Fruit fly (Drosophila melanogaster) whole organism, embryonic: ENCODE results near the gene Eip93F.

Experiments used
- BtbVII ChIP-seq: fragments of 200-800 bp; sonication (Bioruptor generic); optimal IDR thresholded peaks from 3 replicates; lab custom pipeline; 2017; ENCODE audit warnings: missing biosample characterization, mild to moderate bottlenecking, missing genetic modification characterization
- CG11504 ChIP-seq: fragments of 200-800 bp; sonication (Bioruptor generic); optimal IDR thresholded peaks from 3 replicates; lab custom pipeline; 2019; ENCODE audit warnings: missing biosample characterization, mild to moderate bottlenecking, missing genetic modification characterization, moderate library complexity
- CG1233 ChIP-seq: fragments of 200-800 bp; sonication (Bioruptor generic); optimal IDR thresholded peaks from 4 replicates; lab custom pipeline; 2018; ENCODE audit warnings: missing biosample characterization, mild to moderate bottlenecking, missing genetic modification characterization
- CG18011 ChIP-seq: fragments of 200-800 bp; sonication (Bioruptor generic); optimal IDR thresholded peaks from 2 replicates; lab custom pipeline; 2017; ENCODE audit warnings: missing biosample characterization, missing genetic modification characterization, mild to moderate bottlenecking, moderate library complexity, missing genotype
- CG2199 ChIP-seq: fragments of 200-800 bp; sonication (Bioruptor generic); IDR thresholded peaks from 3 replicates; pipeline ENCODE4 v1.3.6; 2022; ENCODE audit warnings: missing biosample characterization, missing genetic modification characterization
- CG32532 ChIP-seq: fragments of 200-800 bp; sonication (Bioruptor generic); IDR thresholded peaks from 2 replicates; pipeline ENCODE4 v1.3.6; 2022; ENCODE audit warnings: missing biosample characterization, missing genetic modification characterization
- CG32772 ChIP-seq: fragments of 200-800 bp; sonication (Bioruptor generic); IDR thresholded peaks from 2 replicates; pipeline ENCODE4 v1.3.6; 2022; ENCODE audit warnings: missing biosample characterization, missing genetic modification characterization
- CG4617 ChIP-seq: fragments of 200-800 bp; sonication (Bioruptor generic); optimal IDR thresholded peaks from 3 replicates; lab custom pipeline; 2016; ENCODE audit warnings: missing biosample characterization, missing genetic modification characterization, borderline replicate concordance
- CG5953 ChIP-seq: fragments of 200-800 bp; sonication (Bioruptor generic); IDR thresholded peaks from 2 replicates; pipeline ENCODE4 v1.3.6; 2022; ENCODE audit warnings: missing biosample characterization, missing genetic modification characterization
- CG8290 ChIP-seq, 3 experiments: fragments of 200-800 bp; sonication (Bioruptor generic); optimal IDR thresholded peaks; 2 replicates each; lab custom pipeline; 2016 to 2019; ENCODE audit warnings: missing biosample characterization in 3 of 3, missing genetic modification characterization in 3 of 3, mild to moderate bottlenecking in 2 of 3, moderate library complexity in 1 of 3
- CG8944 ChIP-seq: fragments of 200-800 bp; sonication (Bioruptor generic); optimal IDR thresholded peaks from 3 replicates; lab custom pipeline; 2016; ENCODE audit warnings: missing biosample characterization, missing genetic modification characterization
- CkIIα-i1 ChIP-seq: fragments of 200-800 bp; sonication (Bioruptor generic); IDR thresholded peaks from 2 replicates; pipeline ENCODE4 v1.3.6; 2022; ENCODE audit warnings: missing biosample characterization, missing genetic modification characterization
- Deaf1 ChIP-seq: fragments of 200-800 bp; optimal IDR thresholded peaks from 3 replicates; lab custom pipeline; 2019; ENCODE audit warnings: missing biosample characterization, mild to moderate bottlenecking, missing genetic modification characterization, moderate library complexity
- E2f2 ChIP-seq: fragments of 200-800 bp; sonication (Bioruptor generic); IDR thresholded peaks from 2 replicates; pipeline ENCODE4 v1.3.6; 2022; ENCODE audit warnings: missing biosample characterization, missing genetic modification characterization
- Ets97D ChIP-seq: fragments of 200-800 bp; sonication (Bioruptor generic); optimal IDR thresholded peaks from 3 replicates; lab custom pipeline; 2016; ENCODE audit warnings: missing biosample characterization, missing genetic modification characterization
- MESR4 ChIP-seq: fragments of 200-800 bp; sonication (Bioruptor generic); optimal IDR thresholded peaks from 2 replicates; lab custom pipeline; 2018; ENCODE audit warnings: missing biosample characterization, mild to moderate bottlenecking, missing genetic modification characterization, moderate library complexity
- NC2α ChIP-seq: fragments of 200-800 bp; sonication (Bioruptor generic); optimal IDR thresholded peaks from 2 replicates; lab custom pipeline; 2016; ENCODE audit warnings: missing biosample characterization, missing genetic modification characterization
- Nf-YC ChIP-seq: fragments of 200-800 bp; optimal IDR thresholded peaks from 3 replicates; lab custom pipeline; 2019; ENCODE audit warnings: missing biosample characterization, mild to moderate bottlenecking, missing genetic modification characterization, moderate library complexity
- Optix ChIP-seq: fragments of 200-800 bp; sonication (Bioruptor generic); IDR thresholded peaks from 3 replicates; pipeline ENCODE4 v1.3.6; 2022; ENCODE audit warnings: missing biosample characterization, missing genetic modification characterization
- Pdp1 ChIP-seq, 2 experiments: fragments of 200-800 bp; sonication (Bioruptor generic); optimal IDR thresholded peaks; 3 replicates each; lab custom pipeline; 2016; ENCODE audit warnings: missing biosample characterization in 2 of 2, missing genetic modification characterization in 2 of 2, mild to moderate bottlenecking in 1 of 2, moderate library complexity in 1 of 2
- Rfx ChIP-seq: fragments of 200-800 bp; sonication (Bioruptor generic); IDR thresholded peaks from 2 replicates; pipeline ENCODE4 v1.3.6; 2022; ENCODE audit warnings: missing biosample characterization, missing genetic modification characterization
- Xbp1 ChIP-seq: fragments of 200-800 bp; sonication (Bioruptor generic); optimal IDR thresholded peaks from 3 replicates; lab custom pipeline; 2016; ENCODE audit warnings: missing biosample characterization, mild to moderate bottlenecking, missing genetic modification characterization
- ato ChIP-seq: fragments of 200-800 bp; sonication (Bioruptor generic); IDR thresholded peaks from 2 replicates; pipeline ENCODE4 v1.3.6; 2022; ENCODE audit warnings: missing biosample characterization, missing genetic modification characterization; ENCODE audit not compliant: partially characterized antibody
- bcd ChIP-seq: fragments of 200-800 bp; sonication (Bioruptor generic); optimal IDR thresholded peaks from 2 replicates; lab custom pipeline; 2017; ENCODE audit warnings: missing biosample characterization, mild to moderate bottlenecking, missing genetic modification characterization
- crol ChIP-seq: fragments of 200-800 bp; sonication (Bioruptor generic); IDR thresholded peaks from 2 replicates; pipeline ENCODE4 v1.3.6; 2022; ENCODE audit warnings: missing biosample characterization, missing genetic modification characterization
- dimm ChIP-seq: fragments of 200-800 bp; sonication (Bioruptor generic); IDR thresholded peaks from 2 replicates; pipeline ENCODE4 v1.3.6; 2022; ENCODE audit warnings: missing biosample characterization, missing genetic modification characterization
- en ChIP-seq: fragments of 200-800 bp; sonication (Bioruptor generic); optimal IDR thresholded peaks from 2 replicates; lab custom pipeline; 2016; ENCODE audit warnings: missing biosample characterization, missing genetic modification characterization
- eyg ChIP-seq: fragments of 200-800 bp; sonication (Bioruptor generic); optimal IDR thresholded peaks from 3 replicates; lab custom pipeline; 2016; ENCODE audit warnings: missing biosample characterization, missing genetic modification characterization
- fru ChIP-seq: fragments of >200 bp; optimal IDR thresholded peaks from 2 replicates; lab custom pipeline; 2017
- gro ChIP-seq: fragments of 200-800 bp; sonication (Bioruptor generic); optimal IDR thresholded peaks from 2 replicates; lab custom pipeline; 2016; ENCODE audit warnings: missing biosample characterization, missing genetic modification characterization
- jigr1 ChIP-seq: fragments of 200-800 bp; sonication (Bioruptor generic); IDR thresholded peaks from 3 replicates; pipeline ENCODE4 v1.3.6; 2022; ENCODE audit warnings: missing biosample characterization, missing genetic modification characterization
- lbe ChIP-seq: fragments of 200-800 bp; sonication (Bioruptor generic); optimal IDR thresholded peaks from 2 replicates; lab custom pipeline; 2016; ENCODE audit warnings: missing biosample characterization, mild to moderate bottlenecking, missing genetic modification characterization
- mam ChIP-seq: fragments of 200-800 bp; sonication (Bioruptor generic); optimal IDR thresholded peaks from 3 replicates; lab custom pipeline; 2016; ENCODE audit warnings: missing biosample characterization, missing genetic modification characterization
- nau ChIP-seq: fragments of 200-800 bp; sonication (Bioruptor generic); optimal IDR thresholded peaks from 3 replicates; lab custom pipeline; 2017; ENCODE audit warnings: missing biosample characterization, mild to moderate bottlenecking, missing genetic modification characterization, missing genetic modification reagents
- onecut ChIP-seq: fragments of 200-800 bp; sonication (Bioruptor generic); IDR thresholded peaks from 2 replicates; pipeline ENCODE4 v1.3.6; 2022; ENCODE audit warnings: missing biosample characterization, missing genetic modification characterization
- pho ChIP-seq: fragments of 200-800 bp; sonication (Bioruptor generic); optimal IDR thresholded peaks from 2 replicates; lab custom pipeline; 2016; ENCODE audit warnings: missing biosample characterization, missing genetic modification characterization
- run ChIP-seq: fragments of 200-800 bp; sonication (Bioruptor generic); optimal IDR thresholded peaks from 3 replicates; lab custom pipeline; 2018; ENCODE audit warnings: missing biosample characterization, mild to moderate bottlenecking, missing genetic modification characterization
- seq ChIP-seq: fragments of 200-800 bp; sonication (Bioruptor generic); IDR thresholded peaks from 2 replicates; pipeline ENCODE4 v1.3.6; 2022; ENCODE audit warnings: missing biosample characterization, missing genetic modification characterization
- slou ChIP-seq: fragments of 200-800 bp; sonication (Bioruptor generic); optimal IDR thresholded peaks from 3 replicates; lab custom pipeline; 2016; ENCODE audit warnings: missing biosample characterization, missing genetic modification characterization
- sug ChIP-seq: fragments of 200-800 bp; optimal IDR thresholded peaks from 2 replicates; lab custom pipeline; 2019; ENCODE audit warnings: missing biosample characterization, mild to moderate bottlenecking, missing genetic modification characterization, moderate library complexity
- trh ChIP-seq: fragments of 200-800 bp; sonication (Bioruptor generic); optimal IDR thresholded peaks from 2 replicates; lab custom pipeline; 2016; ENCODE audit warnings: missing biosample characterization, missing genetic modification characterization
- tup ChIP-seq: fragments of 200-800 bp; sonication (Bioruptor generic); optimal IDR thresholded peaks from 2 replicates; lab custom pipeline; 2016; ENCODE audit warnings: missing biosample characterization, mild to moderate bottlenecking, missing genetic modification characterization, moderate library complexity

Gene Eip93F

DNA sequence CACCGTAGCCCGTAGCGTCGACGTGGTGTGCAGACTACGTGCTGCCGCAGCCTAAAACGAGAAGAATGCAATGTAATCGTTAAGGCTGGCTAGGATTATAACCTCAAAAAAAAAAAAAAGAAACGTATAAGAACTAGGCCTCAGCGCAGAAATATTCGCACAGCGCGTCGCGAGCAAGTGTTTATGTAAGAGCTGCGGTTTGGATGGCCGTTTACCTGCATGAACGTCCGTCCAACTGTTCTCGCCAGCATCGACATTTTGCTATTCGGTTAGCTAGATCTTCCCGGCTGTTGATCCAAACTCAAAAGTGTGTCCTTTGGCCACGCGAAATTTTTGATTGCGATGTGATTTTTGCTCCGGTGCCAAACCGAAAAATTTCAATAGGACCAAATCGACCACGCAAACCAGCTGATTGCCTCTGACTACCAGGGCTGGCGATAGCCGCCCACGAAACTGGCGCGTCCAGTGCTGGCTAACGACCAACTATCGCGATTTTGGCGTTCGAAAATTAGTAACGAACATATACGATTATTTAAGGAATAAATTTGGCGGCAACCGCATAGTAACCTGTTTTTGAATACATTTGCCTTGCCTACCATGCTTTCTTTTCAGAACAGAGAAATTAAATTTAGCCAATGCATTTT, 70.0 kb downstream of the Eip93F start, which contains the start of gene Idh3b (continued):
- TF ChIP-seq run (tag; lab: Kevin White, UChicago) (no peak), CG32772 (peak; percentile 54; the same call in 1 of the 2 replicates), Ets97D (GFP tag; lab: Kevin White, UChicago) (peak; percentile 89), CG8944 (GFP tag; lab: Kevin White, UChicago) (peak; percentile 62), Rfx (GFP tag; lab: Robert Waterston, UW) (no peak), jigr1 (GFP tag; lab: Robert Waterston, UW) (no peak; the same call in 2 of the 3 replicates), Nf-YC (tag; lab: Kevin White, UChicago) (no peak), CG32532 (peak; percentile 85), CG18011 (GFP tag; lab: Kevin White, UChicago) (peak; percentile 39), CG1233 (GFP tag; lab: Kevin White, UChicago) (no peak), gro (GFP tag; lab: Kevin White, UChicago) (peak; percentile 72), bcd (GFP tag; lab: Kevin White, UChicago) (no peak), Deaf1 (tag; lab: Kevin White, UChicago) (no peak), CG5953 (GFP tag; lab: Robert Waterston, UW) (no peak), Xbp1 (peak; percentile 76), pho (GFP tag; lab: Kevin White, UChicago) (peak; percentile 56), mam (GFP tag; lab: Kevin White, UChicago) (peak; percentile 76), slou (GFP tag; lab: Kevin White, UChicago) (peak; percentile 6), tup (no peak)

DNA sequence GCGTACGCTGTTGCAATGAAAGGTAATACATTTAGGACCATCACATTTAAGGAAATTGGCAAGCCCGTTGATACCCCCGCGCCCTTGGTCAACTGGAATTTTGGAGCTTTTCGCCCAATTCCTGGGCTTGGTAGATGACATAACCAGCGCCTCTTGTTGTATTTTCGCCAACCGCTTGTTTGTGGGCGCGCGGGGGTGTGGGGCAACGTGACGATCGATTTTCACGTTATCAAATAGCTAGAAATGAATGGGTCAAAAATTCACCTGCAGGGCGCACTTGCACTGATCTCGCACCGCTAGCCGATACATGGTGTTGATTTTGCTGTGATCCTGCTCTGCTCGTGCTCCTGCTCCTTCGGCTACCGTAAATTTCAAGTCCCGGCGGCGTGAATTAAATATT, 73.7 kb downstream of the Eip93F start:
- peak; percentile 14 for TF ChIP-seq CG4617 (GFP tag; lab: Kevin White, UChicago)
- TF ChIP-seq dimm (GFP tag; lab: Robert Waterston, UW): no peak
- TF ChIP-seq CkIIα-i1 (GFP tag; lab: Robert Waterston, UW): no peak
- TF ChIP-seq lbe (GFP tag; lab: Kevin White, UChicago): no peak
- TF ChIP-seq CG11504 (tag; lab: Kevin White, UChicago): no peak
- no peak for TF ChIP-seq CG8290 (GFP tag; optimal IDR thresholded peaks at IDR 0.05; lab: Kevin White, UChicago)
- peak in 1 of 2 experiments; percentile 7 for TF ChIP-seq CG8290 (tag; optimal IDR thresholded peaks at IDR 0.05; lab: Kevin White, UChicago)
- no peak for TF ChIP-seq sug (tag; lab: Kevin White, UChicago)
- no peak for TF ChIP-seq nau (GFP tag; lab: Kevin White, UChicago)
- TF ChIP-seq Optix: no peak
- peak; percentile 19; the same call in 1 of the 2 replicates for TF ChIP-seq E2f2 (GFP tag; lab: Robert Waterston, UW)
- peak; percentile 32; the same call in 1 of the 2 replicates for TF ChIP-seq seq (GFP tag; lab: Robert Waterston, UW)
- TF ChIP-seq crol: peak; percentile 96
- TF ChIP-seq onecut: peak; percentile 91
- no peak for TF ChIP-seq trh (GFP tag; lab: Kevin White, UChicago)
- 0 out of 2 replicates have a peak, but pooled peaks have one; percentile 11 for TF ChIP-seq ato (GFP tag; lab: Robert Waterston, UW)
- no peak for TF ChIP-seq CG2199 (GFP tag; lab: Robert Waterston, UW)
- no peak for TF ChIP-seq NC2α (GFP tag; lab: Kevin White, UChicago)
- TF ChIP-seq BtbVII: no peak
- TF ChIP-seq fru (lab: Kevin White, UChicago): no peak
- TF ChIP-seq eyg: no peak
- TF ChIP-seq MESR4: peak; percentile 66
- TF ChIP-seq en (GFP tag; lab: Kevin White, UChicago): no peak
- peak in 1 of 2 experiments; percentile 98 for TF ChIP-seq Pdp1 (GFP tag; optimal IDR thresholded peaks at IDR 0.05; lab: Kevin White, UChicago)
- TF ChIP-seq, all 482 proteins: peak for 9
